Fruit fly (Drosophila melanogaster) whole organism, embryonic: ENCODE results near the gene CG7065.
A peak's percentile ranks its signal among the peaks of the same experiment; 100 is the strongest.

Experiments
- B-H2 ChIP-seq: fragments of 200-800 bp; sonication (Bioruptor generic); optimal IDR thresholded peaks from 2 replicates; lab custom pipeline; 2018; ENCODE audit warnings: missing biosample characterization, mild to moderate bottlenecking, missing genetic modification characterization
- BEAF-32 ChIP-seq: fragments of 200-800 bp; sonication (Bioruptor generic); optimal IDR thresholded peaks from 3 replicates; lab custom pipeline; 2017; ENCODE audit warnings: missing biosample characterization, missing genetic modification characterization, mild to moderate bottlenecking, moderate library complexity, missing genetic modification reagents
- CG10431 ChIP-seq: fragments of 200-800 bp; sonication (Bioruptor generic); optimal IDR thresholded peaks from 3 replicates; lab custom pipeline; 2018; ENCODE audit warnings: missing biosample characterization, mild to moderate bottlenecking, missing genetic modification characterization
- CG12071 ChIP-seq: fragments of 200-800 bp; sonication (Bioruptor generic); optimal IDR thresholded peaks from 3 replicates; lab custom pipeline; 2018; ENCODE audit warnings: missing biosample characterization, mild to moderate bottlenecking, missing genetic modification characterization
- CG12155 ChIP-seq: fragments of 200-800 bp; sonication (Bioruptor generic); optimal IDR thresholded peaks from 3 replicates; lab custom pipeline; 2016; ENCODE audit warnings: missing biosample characterization, missing genetic modification characterization
- CG12236 ChIP-seq: fragments of 200-800 bp; sonication (Bioruptor generic); optimal IDR thresholded peaks from 2 replicates; lab custom pipeline; 2016; ENCODE audit warnings: missing biosample characterization, missing genetic modification characterization
- CG1603 ChIP-seq: fragments of 200-800 bp; sonication (Bioruptor generic); optimal IDR thresholded peaks from 2 replicates; lab custom pipeline; 2019; ENCODE audit warnings: missing biosample characterization, mild to moderate bottlenecking, missing genetic modification characterization, moderate library complexity
- CG17829 ChIP-seq: fragments of 200-800 bp; optimal IDR thresholded peaks from 2 replicates; lab custom pipeline; 2019; ENCODE audit warnings: missing biosample characterization, mild to moderate bottlenecking, missing genetic modification characterization, moderate library complexity
- CG2120 ChIP-seq: fragments of 200-800 bp; sonication (Bioruptor generic); optimal IDR thresholded peaks from 3 replicates; lab custom pipeline; 2016; ENCODE audit warnings: missing biosample characterization, missing genetic modification characterization
- CG32772 ChIP-seq: fragments of 200-800 bp; sonication (Bioruptor generic); IDR thresholded peaks from 2 replicates; pipeline ENCODE4 v1.3.6; 2022; ENCODE audit warnings: missing biosample characterization, missing genetic modification characterization
- CG34224 ChIP-seq: fragments of 200-800 bp; sonication (Bioruptor generic); IDR thresholded peaks from 3 replicates; pipeline ENCODE4 v1.3.6; 2022; ENCODE audit warnings: missing biosample characterization, missing genetic modification characterization; ENCODE audit not compliant: partially characterized antibody
- CG3838 ChIP-seq: fragments of 200-800 bp; sonication (Bioruptor generic); optimal IDR thresholded peaks from 3 replicates; lab custom pipeline; 2016; ENCODE audit warnings: missing biosample characterization, missing genetic modification characterization
- CG42726 ChIP-seq: fragments of 200-800 bp; sonication (Bioruptor generic); IDR thresholded peaks from 2 replicates; pipeline ENCODE4 v1.3.6; 2022; ENCODE audit warnings: missing biosample characterization, missing genetic modification characterization; ENCODE audit not compliant: partially characterized antibody
- CG6791 ChIP-seq: fragments of 200-800 bp; sonication (Bioruptor generic); IDR thresholded peaks from 3 replicates; pipeline ENCODE4 v1.3.6; 2022; ENCODE audit warnings: missing biosample characterization, missing genetic modification characterization; ENCODE audit not compliant: partially characterized antibody
- CG7372 ChIP-seq: fragments of 200-800 bp; sonication (Bioruptor generic); IDR thresholded peaks from 2 replicates; pipeline ENCODE4 v1.3.6; 2022; ENCODE audit warnings: missing biosample characterization, missing genetic modification characterization
- CG7786 ChIP-seq: fragments of 200-800 bp; sonication (Bioruptor generic); optimal IDR thresholded peaks from 2 replicates; lab custom pipeline; 2016; ENCODE audit warnings: missing biosample characterization, missing genetic modification characterization
- CG8290 ChIP-seq, 3 experiments: fragments of 200-800 bp; sonication (Bioruptor generic); optimal IDR thresholded peaks; 2 replicates each; lab custom pipeline; 2016 to 2019; ENCODE audit warnings: missing biosample characterization in 3 of 3, missing genetic modification characterization in 3 of 3, mild to moderate bottlenecking in 2 of 3, moderate library complexity in 1 of 3
- CG8924 ChIP-seq: fragments of 200-800 bp; optimal IDR thresholded peaks from 3 replicates; lab custom pipeline; 2019; ENCODE audit warnings: missing biosample characterization, mild to moderate bottlenecking, missing genetic modification characterization, moderate library complexity
- CG9215 ChIP-seq: fragments of 200-800 bp; sonication (Bioruptor generic); IDR thresholded peaks from 2 replicates; pipeline ENCODE4 v1.3.6; 2022; ENCODE audit warnings: missing biosample characterization, missing genetic modification characterization
- CG9437 ChIP-seq: fragments of 200-800 bp; sonication (Bioruptor generic); optimal IDR thresholded peaks from 2 replicates; lab custom pipeline; 2018; ENCODE audit warnings: missing biosample characterization, mild to moderate bottlenecking, missing genetic modification characterization
- CG9797 ChIP-seq: fragments of 200-800 bp; sonication (Bioruptor generic); optimal IDR thresholded peaks from 3 replicates; lab custom pipeline; 2018; ENCODE audit warnings: missing biosample characterization, mild to moderate bottlenecking, missing genetic modification characterization
- Doc3 ChIP-seq: fragments of 200-800 bp; sonication (Bioruptor generic); IDR thresholded peaks from 3 replicates; pipeline ENCODE4 v1.3.6; 2022; ENCODE audit warnings: missing biosample characterization, missing genetic modification characterization; ENCODE audit not compliant: partially characterized antibody
- GATAe ChIP-seq: fragments of 200-800 bp; sonication (Bioruptor generic); conservative IDR thresholded peaks from 2 replicates; pipeline ENCODE4 v1.3.6; 2022; ENCODE audit warnings: missing biosample characterization, missing genetic modification characterization
- HLH4C ChIP-seq: fragments of 200-800 bp; sonication (Bioruptor generic); IDR thresholded peaks from 3 replicates; pipeline ENCODE4 v1.3.6; 2022; ENCODE audit warnings: missing biosample characterization, missing genetic modification characterization; ENCODE audit not compliant: partially characterized antibody
- MBD-R2 ChIP-seq: fragments of 200-800 bp; sonication (Bioruptor generic); IDR thresholded peaks from 2 replicates; pipeline ENCODE4 v1.3.6; 2022; ENCODE audit warnings: missing biosample characterization, missing genetic modification characterization
- Nf-YA ChIP-seq: fragments of 200-800 bp; sonication (Bioruptor generic); IDR thresholded peaks from 2 replicates; pipeline ENCODE4 v1.3.6; 2022; ENCODE audit warnings: missing biosample characterization, missing genetic modification characterization
- Pdp1 ChIP-seq, 2 experiments: fragments of 200-800 bp; sonication (Bioruptor generic); optimal IDR thresholded peaks; 3 replicates each; lab custom pipeline; 2016; ENCODE audit warnings: missing biosample characterization in 2 of 2, missing genetic modification characterization in 2 of 2, mild to moderate bottlenecking in 1 of 2, moderate library complexity in 1 of 2
- Scr ChIP-seq: fragments of 200-800 bp; sonication (Bioruptor generic); IDR thresholded peaks from 2 replicates; pipeline ENCODE4 v1.3.6; 2022; ENCODE audit warnings: missing biosample characterization, missing genetic modification characterization; ENCODE audit not compliant: partially characterized antibody
- Sin3A ChIP-seq: fragments of >200 bp; optimal IDR thresholded peaks from 2 replicates; lab custom pipeline; 2018
- Spps ChIP-seq: fragments of 200-800 bp; sonication (Bioruptor generic); optimal IDR thresholded peaks from 2 replicates; lab custom pipeline; 2018; ENCODE audit warnings: missing biosample characterization, mild to moderate bottlenecking, missing genetic modification characterization
- Xbp1 ChIP-seq: fragments of 200-800 bp; sonication (Bioruptor generic); optimal IDR thresholded peaks from 3 replicates; lab custom pipeline; 2016; ENCODE audit warnings: missing biosample characterization, mild to moderate bottlenecking, missing genetic modification characterization
- YL-1 ChIP-seq: fragments of 200-800 bp; sonication (Bioruptor generic); optimal IDR thresholded peaks from 3 replicates; lab custom pipeline; 2017; ENCODE audit warnings: missing biosample characterization, mild to moderate bottlenecking, missing genetic modification characterization
- ash1 ChIP-seq: fragments of 200-800 bp; sonication (Bioruptor generic); optimal IDR thresholded peaks from 2 replicates; lab custom pipeline; 2018; ENCODE audit warnings: missing biosample characterization, mild to moderate bottlenecking, missing genetic modification characterization
- chinmo ChIP-seq: fragments of 200-800 bp; sonication (Bioruptor generic); IDR thresholded peaks from 4 replicates; pipeline ENCODE4 v1.3.6; 2022; ENCODE audit warnings: missing biosample characterization, missing genetic modification characterization; ENCODE audit not compliant: partially characterized antibody
- chm ChIP-seq: fragments of 200-800 bp; sonication (Bioruptor generic); IDR thresholded peaks from 2 replicates; pipeline ENCODE4 v1.3.6; 2022; ENCODE audit warnings: missing biosample characterization, missing genetic modification characterization
- disco-r ChIP-seq: fragments of 200-800 bp; sonication (Bioruptor generic); optimal IDR thresholded peaks from 2 replicates; lab custom pipeline; 2016; ENCODE audit warnings: missing biosample characterization, missing genetic modification characterization
- dm ChIP-seq: fragments of 200-800 bp; sonication (Bioruptor generic); optimal IDR thresholded peaks from 3 replicates; lab custom pipeline; 2016; ENCODE audit warnings: missing biosample characterization, missing genetic modification characterization
- esg ChIP-seq: fragments of 200-800 bp; sonication (Bioruptor generic); conservative IDR thresholded peaks from 2 replicates; pipeline ENCODE4 v1.3.6; 2022; ENCODE audit warnings: missing biosample characterization, missing genetic modification characterization
- ftz-f1 ChIP-seq: fragments of 200-800 bp; sonication (Bioruptor generic); optimal IDR thresholded peaks from 2 replicates; lab custom pipeline; 2016; ENCODE audit warnings: missing biosample characterization, missing genetic modification characterization
- ind ChIP-seq: fragments of 200-800 bp; sonication (Bioruptor generic); optimal IDR thresholded peaks from 3 replicates; lab custom pipeline; 2016; ENCODE audit warnings: missing biosample characterization, missing genetic modification characterization
- knrl ChIP-seq: fragments of 200-800 bp; sonication (Bioruptor generic); IDR thresholded peaks from 3 replicates; pipeline ENCODE4 v1.3.6; 2022; ENCODE audit warnings: missing biosample characterization, missing genetic modification characterization; ENCODE audit not compliant: partially characterized antibody
- maf-S ChIP-seq: fragments of 200-800 bp; sonication (Bioruptor generic); optimal IDR thresholded peaks from 2 replicates; lab custom pipeline; 2016; ENCODE audit warnings: missing biosample characterization, missing genetic modification characterization
- mirr ChIP-seq: fragments of 200-800 bp; sonication (Bioruptor generic); optimal IDR thresholded peaks from 3 replicates; lab custom pipeline; 2018; ENCODE audit warnings: missing biosample characterization, mild to moderate bottlenecking, missing genetic modification characterization
- mld ChIP-seq: fragments of 200-800 bp; sonication (Bioruptor generic); IDR thresholded peaks from 3 replicates; pipeline ENCODE4 v1.3.6; 2022; ENCODE audit warnings: missing biosample characterization, missing genetic modification characterization; ENCODE audit not compliant: partially characterized antibody
- nerfin-2 ChIP-seq: fragments of 200-800 bp; sonication (Bioruptor generic); IDR thresholded peaks from 2 replicates; pipeline ENCODE4 v1.3.6; 2022; ENCODE audit warnings: missing biosample characterization, missing genetic modification characterization; ENCODE audit not compliant: partially characterized antibody
- prd ChIP-seq, 3 experiments: fragments of >200 bp in 2 of 3; fragments of 200-800 bp in 1 of 3; sonication (Bioruptor generic) in 1 of 3; optimal IDR thresholded peaks in 2 of 3; IDR thresholded peaks in 1 of 3; 2 replicates in 2 of 3; 3 replicates in 1 of 3; pipeline versions ENCODE4 v1.3.6 to Lab custom; 2017 to 2022; ENCODE audit warnings: missing biosample characterization in 1 of 3, missing genetic modification characterization in 1 of 3
- run ChIP-seq: fragments of 200-800 bp; sonication (Bioruptor generic); optimal IDR thresholded peaks from 3 replicates; lab custom pipeline; 2018; ENCODE audit warnings: missing biosample characterization, mild to moderate bottlenecking, missing genetic modification characterization
- stwl ChIP-seq: fragments of 200-800 bp; sonication (Bioruptor generic); optimal IDR thresholded peaks from 3 replicates; lab custom pipeline; 2018; ENCODE audit warnings: missing biosample characterization, mild to moderate bottlenecking, missing genetic modification characterization, moderate library complexity
- sug ChIP-seq: fragments of 200-800 bp; optimal IDR thresholded peaks from 2 replicates; lab custom pipeline; 2019; ENCODE audit warnings: missing biosample characterization, mild to moderate bottlenecking, missing genetic modification characterization, moderate library complexity

The CG7065 gene

DNA sequence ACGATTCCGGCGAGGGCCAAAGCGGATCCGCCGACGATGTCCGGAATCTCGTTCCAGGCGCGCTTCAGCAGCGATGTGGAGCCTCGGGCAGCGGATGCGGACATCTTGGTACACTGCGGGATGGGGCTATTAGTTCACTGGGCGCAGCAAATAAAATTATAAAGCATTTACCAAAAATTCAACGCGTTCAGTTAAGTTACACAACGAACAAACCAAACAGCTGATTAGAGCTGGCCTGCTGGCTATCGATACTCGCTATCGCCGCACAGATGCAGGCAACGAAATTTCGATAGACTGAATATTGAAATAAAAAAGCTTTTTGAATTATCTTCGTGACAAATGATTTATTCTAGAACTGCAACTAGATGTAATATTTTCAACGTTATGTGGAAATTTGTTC is 17.4 kb downstream of the CG7065 start, which contains the start of gene NdufA3 (continued):
- peak; percentile 25 for TF ChIP-seq CG9797 (GFP tag; lab: Kevin White, UChicago)
- TF ChIP-seq HLH4C: peak; percentile 78
- no peak for TF ChIP-seq CG12071 (GFP tag; lab: Kevin White, UChicago)
- TF ChIP-seq CG1603 (tag; lab: Kevin White, UChicago): peak; percentile 26
- TF ChIP-seq CG3838 (GFP tag; lab: Kevin White, UChicago): no peak
- TF ChIP-seq Pdp1 (GFP tag; optimal IDR thresholded peaks at IDR 0.05; lab: Kevin White, UChicago): peak in 1 of 2 experiments; percentile 99
- TF ChIP-seq BEAF-32 (GFP tag; lab: Kevin White, UChicago): peak; percentile 82
- peak; percentile 86; the same call in 2 of the 3 replicates for TF ChIP-seq CG34224 (GFP tag; lab: Robert Waterston, UW)
- TF ChIP-seq CG8290 (GFP tag; optimal IDR thresholded peaks at IDR 0.05; lab: Kevin White, UChicago): no peak
- peak in 1 of 2 experiments; percentile 19 for TF ChIP-seq CG8290 (tag; optimal IDR thresholded peaks at IDR 0.05; lab: Kevin White, UChicago)
- TF ChIP-seq chinmo (GFP tag; lab: Robert Waterston, UW): 0 out of 4 replicates have a peak, but pooled peaks have one; percentile 71
- no peak for TF ChIP-seq B-H2 (GFP tag; lab: Kevin White, UChicago)
- peak; percentile 73; the same call in 1 of the 2 replicates for TF ChIP-seq CG42726
- TF ChIP-seq disco-r (GFP tag; lab: Kevin White, UChicago): no peak
- peak; percentile 3 for TF ChIP-seq ftz-f1
- peak; percentile 82 for TF ChIP-seq MBD-R2 (GFP tag; lab: Robert Waterston, UW)
- TF ChIP-seq sug (tag; lab: Kevin White, UChicago): peak; percentile 31
- TF ChIP-seq nerfin-2: peak; percentile 80
- TF ChIP-seq Xbp1 (GFP tag; lab: Kevin White, UChicago): no peak
- no peak for TF ChIP-seq dm
- TF ChIP-seq CG9215 (GFP tag; lab: Robert Waterston, UW): no peak
- no peak for TF ChIP-seq Nf-YA (GFP tag; lab: Robert Waterston, UW)
- TF ChIP-seq CG6791 (GFP tag; lab: Robert Waterston, UW): peak; percentile 87
- peak; percentile 62 for TF ChIP-seq Doc3 (GFP tag; lab: Robert Waterston, UW)
- TF ChIP-seq Sin3A (lab: Kevin White, UChicago): no peak
- no peak for TF ChIP-seq CG32772 (GFP tag; lab: Robert Waterston, UW)
- TF ChIP-seq CG17829 (tag; lab: Kevin White, UChicago): peak; percentile 11
- 0 out of 3 replicates have a peak, but pooled peaks have one; percentile 40 for TF ChIP-seq mld (GFP tag; lab: Robert Waterston, UW)
- peak; percentile 56 for TF ChIP-seq YL-1
- TF ChIP-seq knrl (GFP tag; lab: Robert Waterston, UW): peak; percentile 78
- TF ChIP-seq CG9437 (GFP tag; lab: Kevin White, UChicago): no peak
- TF ChIP-seq chm (GFP tag; lab: Robert Waterston, UW): no peak

dm6 chrX:9161912-9162311 is 19.6 kb downstream of the CG7065 start, which contains the start of the genes Zpr1 and CG44532:
TSS of gene Zpr1 (minus strand) at chrX:9162090.
TSS of gene CG44532 (plus strand) at chrX:9162092.
- no peak for TF ChIP-seq GATAe (GFP tag; lab: Robert Waterston, UW)
- no peak for TF ChIP-seq ash1 (GFP tag; lab: Kevin White, UChicago)
- no peak for TF ChIP-seq CG7372 (GFP tag; lab: Robert Waterston, UW)
- TF ChIP-seq sug (tag; lab: Kevin White, UChicago): no peak
- no peak for TF ChIP-seq CG12236
- TF ChIP-seq Xbp1 (GFP tag; lab: Kevin White, UChicago): no peak
- TF ChIP-seq stwl (tag; lab: Kevin White, UChicago): peak; percentile 24
- no peak for TF ChIP-seq Spps (tag; lab: Kevin White, UChicago)
- TF ChIP-seq mirr (GFP tag; lab: Kevin White, UChicago): no peak
- no peak for TF ChIP-seq ind
- no peak for TF ChIP-seq CG7786 (GFP tag; lab: Kevin White, UChicago)
- TF ChIP-seq Scr (GFP tag; lab: Robert Waterston, UW): peak; percentile 65
- TF ChIP-seq run (tag; lab: Kevin White, UChicago): no peak
- no peak for TF ChIP-seq CG8924 (tag; lab: Kevin White, UChicago)
- TF ChIP-seq knrl (GFP tag; lab: Robert Waterston, UW): peak; percentile 62; the same call in 2 of the 3 replicates
- TF ChIP-seq prd (optimal IDR thresholded peaks at IDR 0.05; lab: Kevin White, UChicago): no peak
- TF ChIP-seq prd (GFP tag; IDR thresholded peaks at IDR 0.05; lab: Robert Waterston, UW): no peak
- no peak for TF ChIP-seq CG10431 (GFP tag; lab: Kevin White, UChicago)
- TF ChIP-seq esg (GFP tag; lab: Robert Waterston, UW): no peak
- no peak for TF ChIP-seq maf-S
- no peak for TF ChIP-seq CG12155 (GFP tag; lab: Kevin White, UChicago)
- no peak for TF ChIP-seq CG2120 (GFP tag; lab: Kevin White, UChicago)
